Fruit fly (Drosophila melanogaster): ENCODE data around the gene CG4829.

CG4829 gene

dm6 chrX:16805768-16806167, 5.7 kb upstream of the CG4829 start, which contains the start of gene ppk28:
ppk28 (plus strand) TSS chrX:16806068.
- TF ChIP-seq Hnf4 (GFP tag; optimal IDR thresholded peaks at IDR 0.05) (no peak), Hr83 (GFP tag; optimal IDR thresholded peaks at IDR 0.05; ENCODE audit: poor library complexity, severe bottlenecking) (no peak), Abd-B (GFP tag; optimal IDR thresholded peaks at IDR 0.05) (no peak), Jra (GFP tag; optimal IDR thresholded peaks at IDR 0.05) (no peak), dl (GFP tag; optimal IDR thresholded peaks at IDR 0.05; ENCODE audit: insufficient read depth in 1 of 2, partially characterized antibody in 2 of 2) (no peak), CG9705 (GFP tag; optimal IDR thresholded peaks at IDR 0.05) (no peak), CrebA (GFP tag; optimal IDR thresholded peaks at IDR 0.05; ENCODE audit: borderline replicate concordance) (no peak), brk (GFP tag; optimal IDR thresholded peaks at IDR 0.05) (no peak), OdsH (GFP tag; optimal IDR thresholded peaks at IDR 0.05) (no peak), psq (GFP tag; optimal IDR thresholded peaks at IDR 0.05) (no peak), Rel (GFP tag; optimal IDR thresholded peaks at IDR 0.05) (no peak), Rel (tag; optimal IDR thresholded peaks at IDR 0.05) (no peak), dmrt93B (GFP tag; optimal IDR thresholded peaks at IDR 0.05) (no peak)

DNA sequence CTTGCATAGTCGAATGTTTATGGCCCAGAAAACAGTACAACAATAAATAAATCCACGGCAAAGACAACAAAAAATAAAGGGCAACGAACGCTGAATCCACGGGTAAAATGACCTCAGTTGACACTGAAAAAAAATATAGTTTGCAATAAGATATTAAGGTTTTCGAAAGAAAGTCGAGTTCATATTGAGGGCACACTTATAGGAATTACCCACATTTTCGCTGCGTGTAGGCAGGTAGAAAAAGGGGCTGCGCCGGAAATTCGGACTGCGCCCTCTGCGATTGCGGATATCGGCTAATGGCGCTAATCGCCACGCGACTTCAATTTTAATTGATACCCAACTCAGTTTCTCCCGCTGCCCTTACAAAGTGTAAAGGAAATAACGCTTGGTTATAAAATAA, 2.8 kb upstream of the CG4829 start:
- TF ChIP-seq ey (GFP tag; optimal IDR thresholded peaks at IDR 0.05), result no peak
- no peak for TF ChIP-seq psq (GFP tag; optimal IDR thresholded peaks at IDR 0.05)
- no peak for TF ChIP-seq CrebA (GFP tag; optimal IDR thresholded peaks at IDR 0.05; ENCODE audit: borderline replicate concordance)
- no peak for TF ChIP-seq fru (GFP tag; optimal IDR thresholded peaks at IDR 0.05)
- no peak for TF ChIP-seq sv (GFP tag; optimal IDR thresholded peaks at IDR 0.05)
- no peak for TF ChIP-seq Dfd (GFP tag; optimal IDR thresholded peaks at IDR 0.05)
- TF ChIP-seq dl (GFP tag; optimal IDR thresholded peaks at IDR 0.05; ENCODE audit: insufficient read depth in 1 of 2, partially characterized antibody in 2 of 2), result no peak
- no peak for TF ChIP-seq h (GFP tag; optimal IDR thresholded peaks at IDR 0.05)
- TF ChIP-seq br (GFP tag; optimal IDR thresholded peaks at IDR 0.05), result no peak
- no peak for TF ChIP-seq Sp1 (GFP tag; optimal IDR thresholded peaks at IDR 0.05)
- no peak for TF ChIP-seq brk (GFP tag; optimal IDR thresholded peaks at IDR 0.05)
- no peak for TF ChIP-seq GATAd (GFP tag; optimal IDR thresholded peaks at IDR 0.05)
- TF ChIP-seq CG32264 (GFP tag; optimal IDR thresholded peaks at IDR 0.05), result no peak
- no peak for TF ChIP-seq Rel (GFP tag; optimal IDR thresholded peaks at IDR 0.05)
- no peak for TF ChIP-seq Rel (tag; optimal IDR thresholded peaks at IDR 0.05)

dm6 chrX:16809093-16809492, 2.4 kb upstream of the CG4829 start:
- TF ChIP-seq brk (GFP tag; optimal IDR thresholded peaks at IDR 0.05) (no peak), dmrt93B (GFP tag; optimal IDR thresholded peaks at IDR 0.05) (no peak), br (GFP tag; optimal IDR thresholded peaks at IDR 0.05) (no peak), foxo (GFP tag; optimal IDR thresholded peaks at IDR 0.05) (no peak), Dfd (GFP tag; optimal IDR thresholded peaks at IDR 0.05) (no peak), CG32264 (GFP tag; optimal IDR thresholded peaks at IDR 0.05) (no peak), Myc (optimal IDR thresholded peaks at IDR 0.05) (no peak), usp (GFP tag; optimal IDR thresholded peaks at IDR 0.05) (no peak), rgr (GFP tag; optimal IDR thresholded peaks at IDR 0.05) (no peak), sv (GFP tag; optimal IDR thresholded peaks at IDR 0.05) (no peak), CG9705 (GFP tag; optimal IDR thresholded peaks at IDR 0.05) (no peak), tai (GFP tag; optimal IDR thresholded peaks at IDR 0.05) (no peak)

DNA sequence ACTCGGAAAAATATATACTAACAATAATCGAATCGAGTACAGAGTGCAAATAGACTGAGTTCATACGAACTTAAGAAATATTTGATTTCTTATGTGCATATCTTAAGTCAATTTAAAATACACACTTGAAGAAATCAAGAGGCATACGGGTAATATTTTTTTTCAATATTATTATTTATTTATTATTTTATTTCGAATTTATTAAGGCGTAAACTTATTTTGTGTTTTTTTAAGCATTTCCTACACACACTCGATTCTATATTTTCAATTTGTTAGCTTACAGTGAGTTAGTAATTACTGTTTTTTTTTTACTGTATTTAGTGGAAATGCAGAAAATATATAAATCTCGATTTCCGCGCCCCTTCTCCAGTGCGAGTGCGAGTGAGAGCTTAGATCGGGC, 1.7 kb downstream of the CG4829 start:
- TF ChIP-seq Dif (GFP tag; optimal IDR thresholded peaks at IDR 0.05; ENCODE audit: partially characterized antibody) (no peak), jim (GFP tag; optimal IDR thresholded peaks at IDR 0.05) (no peak), sage (GFP tag; optimal IDR thresholded peaks at IDR 0.05) (no peak), ey (GFP tag; optimal IDR thresholded peaks at IDR 0.05) (no peak), Vsx2 (GFP tag; optimal IDR thresholded peaks at IDR 0.05; ENCODE audit: partially characterized antibody) (no peak), N (GFP tag; optimal IDR thresholded peaks at IDR 0.05) (no peak), fru (GFP tag; optimal IDR thresholded peaks at IDR 0.05) (no peak), OdsH (GFP tag; optimal IDR thresholded peaks at IDR 0.05) (no peak), CrebA (GFP tag; optimal IDR thresholded peaks at IDR 0.05; ENCODE audit: borderline replicate concordance) (no peak), br (GFP tag; optimal IDR thresholded peaks at IDR 0.05) (no peak), Hr83 (GFP tag; optimal IDR thresholded peaks at IDR 0.05; ENCODE audit: poor library complexity, severe bottlenecking) (no peak), GATAd (GFP tag; optimal IDR thresholded peaks at IDR 0.05) (no peak), Dfd (GFP tag; optimal IDR thresholded peaks at IDR 0.05) (no peak), brk (GFP tag; optimal IDR thresholded peaks at IDR 0.05) (no peak), woc (GFP tag; optimal IDR thresholded peaks at IDR 0.05) (no peak), sv (GFP tag; optimal IDR thresholded peaks at IDR 0.05) (no peak), CG32264 (GFP tag; optimal IDR thresholded peaks at IDR 0.05) (no peak), Sp1 (GFP tag; optimal IDR thresholded peaks at IDR 0.05) (no peak), dl (GFP tag; optimal IDR thresholded peaks at IDR 0.05; ENCODE audit: insufficient read depth in 1 of 2, partially characterized antibody in 2 of 2) (no peak)
